Worm (Caenorhabditis elegans): ENCODE measurements around the gene CC8.2.

CC8.2 gene

ce11 chrIV:3611845-3612244, 36.6 kb downstream of the CC8.2 start (continued):
- TF ChIP-seq pha-4 (GFP tag; IDR thresholded peaks at IDR 0.05): peak; percentile 68; the same call in 1 of the 2 replicates
- no peak for TF ChIP-seq pha-4 (tag; optimal IDR thresholded peaks at IDR 0.05)
- no peak for TF ChIP-seq nhr-41 (GFP tag; IDR thresholded peaks at IDR 0.05)
- no peak for TF ChIP-seq duxl-1 (tag; optimal IDR thresholded peaks at IDR 0.05; ENCODE audit: poor library complexity)
- no peak for TF ChIP-seq unc-62 (GFP tag; optimal IDR thresholded peaks at IDR 0.05 in 1 of 2)
- TF ChIP-seq unc-62 (tag; optimal IDR thresholded peaks at IDR 0.05): no peak
- no peak for TF ChIP-seq spr-3 (GFP tag; optimal IDR thresholded peaks at IDR 0.05)
- TF ChIP-seq F37D6.2 (tag; optimal IDR thresholded peaks at IDR 0.05): no peak
- no peak for TF ChIP-seq R02D3.7 (tag; optimal IDR thresholded peaks at IDR 0.05)
- TF ChIP-seq egl-27 (tag; optimal IDR thresholded peaks at IDR 0.05): no peak
- peak; percentile 45 for TF ChIP-seq fos-1 (tag; optimal IDR thresholded peaks at IDR 0.05)
- no peak for TF ChIP-seq aha-1 (tag)
- peak in 1 of 2 experiments; percentile 17 for TF ChIP-seq hif-1 (tag; optimal IDR thresholded peaks at IDR 0.05)
- no peak for TF ChIP-seq fkh-10 (GFP tag; optimal IDR thresholded peaks at IDR 0.05)
- peak; percentile 82 for TF ChIP-seq pqm-1 (tag; optimal IDR thresholded peaks at IDR 0.05)
- peak in 1 of 2 experiments; percentile 42 for TF ChIP-seq mdl-1 (tag; optimal IDR thresholded peaks at IDR 0.05)
- TF ChIP-seq ceh-44 (GFP tag; IDR thresholded peaks at IDR 0.05): no peak
- no peak for TF ChIP-seq ztf-11 (tag; optimal IDR thresholded peaks at IDR 0.05)
- TF ChIP-seq F10B5.3 (tag; optimal IDR thresholded peaks at IDR 0.05): no peak
- peak in 1 of 2 experiments; percentile 10 for TF ChIP-seq lsy-2 (tag; optimal IDR thresholded peaks at IDR 0.05)
- no peak for TF ChIP-seq skn-1 (tag; optimal IDR thresholded peaks at IDR 0.05)
- TF ChIP-seq dve-1 (tag; optimal IDR thresholded peaks at IDR 0.05; ENCODE audit: insufficient read depth): peak; percentile 94
- no peak for TF ChIP-seq nhr-25 (tag; optimal IDR thresholded peaks at IDR 0.05; ENCODE audit: borderline replicate concordance, insufficient read depth)
- no peak for TF ChIP-seq lin-13 (GFP tag; optimal IDR thresholded peaks at IDR 0.05)
- peak; percentile 39 for TF ChIP-seq spr-1 (tag; optimal IDR thresholded peaks at IDR 0.05)
- peak in 1 of 2 experiments; percentile 71 for TF ChIP-seq daf-16 (GFP tag; optimal IDR thresholded peaks at IDR 0.05)
- TF ChIP-seq daf-16 (tag; optimal IDR thresholded peaks at IDR 0.05): peak; percentile 79
- TF ChIP-seq zip-11 (GFP tag; IDR thresholded peaks at IDR 0.05): no peak
- no peak for TF ChIP-seq egl-43 (GFP tag; IDR thresholded peaks at IDR 0.05)
- 0 out of 2 replicates have a peak, but pooled peaks have one; percentile 10 for TF ChIP-seq dmd-8 (GFP tag; IDR thresholded peaks at IDR 0.05)
- TF ChIP-seq lin-15B (tag; optimal IDR thresholded peaks at IDR 0.05): no peak

- TF ChIP-seq dmd-8 (GFP tag; IDR thresholded peaks at IDR 0.05): peak; percentile 59; the same call in 1 of the 2 replicates
- TF ChIP-seq dve-1 (tag; optimal IDR thresholded peaks at IDR 0.05; ENCODE audit: insufficient read depth): no peak
- TF ChIP-seq aha-1 (tag): peak; percentile 83
These were observed 37.5 kb downstream of the CC8.2 start for ce11 chrIV:3610987-3611386.

- TF ChIP-seq dmd-8 (GFP tag; IDR thresholded peaks at IDR 0.05) (0 out of 2 replicates have a peak, but pooled peaks have one; percentile 18), pha-4 (GFP tag; IDR thresholded peaks at IDR 0.05) (peak; percentile 43; the same call in 1 of the 2 replicates), pha-4 (tag; optimal IDR thresholded peaks at IDR 0.05) (no peak), unc-62 (GFP tag; optimal IDR thresholded peaks at IDR 0.05 in 1 of 2) (peak in 1 of 2 experiments; percentile 14), unc-62 (tag; optimal IDR thresholded peaks at IDR 0.05) (no peak), nhr-10 (tag; optimal IDR thresholded peaks at IDR 0.05) (peak; percentile 32), dmd-9 (GFP tag; IDR thresholded peaks at IDR 0.05) (no peak), Y48G9A.11 (GFP tag; IDR thresholded peaks at IDR 0.05) (no peak), zip-2 (tag; optimal IDR thresholded peaks at IDR 0.05) (no peak), lin-38 (GFP tag; IDR thresholded peaks at IDR 0.05) (peak; percentile 59), gei-8 (GFP tag; optimal IDR thresholded peaks at IDR 0.05) (no peak), nhr-77 (tag; optimal IDR thresholded peaks at IDR 0.05) (no peak), lin-1 (GFP tag; IDR thresholded peaks at IDR 0.05) (0 out of 2 replicates have a peak, but pooled peaks have one; percentile 24), zfp-3 (GFP tag; conservative IDR thresholded peaks at IDR 0.05) (peak; percentile 52; the same call in 1 of the 2 replicates)
These were observed 39.8 kb downstream of the CC8.2 start for ce11 chrIV:3608547-3609222.
